Fruit fly (Drosophila melanogaster) whole organism, embryonic: ENCODE measurements around the gene CG32117.

Source experiments
- Aef1 ChIP-seq: fragments of 200-800 bp; sonication (Bioruptor generic); IDR thresholded peaks from 3 replicates; pipeline ENCODE4 v1.3.6; 2022; ENCODE audit warnings: missing biosample characterization, missing genetic modification characterization
- Atf-2 ChIP-seq: fragments of 200-800 bp; sonication (Bioruptor generic); optimal IDR thresholded peaks from 2 replicates; lab custom pipeline; 2016; ENCODE audit warnings: missing biosample characterization, missing genetic modification characterization
- Atf6 ChIP-seq: fragments of 200-800 bp; sonication (Bioruptor generic); IDR thresholded peaks from 2 replicates; pipeline ENCODE4 v1.3.6; 2022; ENCODE audit warnings: missing biosample characterization, missing genetic modification characterization
- C15 ChIP-seq: fragments of 200-800 bp; sonication (Bioruptor generic); IDR thresholded peaks from 3 replicates; pipeline ENCODE4 v1.3.6; 2022; ENCODE audit warnings: missing biosample characterization, missing genetic modification characterization
- CG10462 ChIP-seq: fragments of 200-800 bp; sonication (Bioruptor generic); optimal IDR thresholded peaks from 2 replicates; lab custom pipeline; 2016; ENCODE audit warnings: missing biosample characterization, missing genetic modification characterization
- CG14050 ChIP-seq: fragments of 200-800 bp; sonication (Bioruptor generic); IDR thresholded peaks from 3 replicates; pipeline ENCODE4 v1.3.6; 2022; ENCODE audit warnings: missing biosample characterization, missing genetic modification characterization
- CG1602 ChIP-seq: fragments of 200-800 bp; sonication (Bioruptor generic); optimal IDR thresholded peaks from 3 replicates; lab custom pipeline; 2016; ENCODE audit warnings: missing biosample characterization, missing genetic modification characterization
- CG16779 ChIP-seq: fragments of 200-800 bp; sonication (Bioruptor generic); IDR thresholded peaks from 2 replicates; pipeline ENCODE4 v1.3.6; 2022; ENCODE audit warnings: missing biosample characterization, missing genetic modification characterization
- CG17612 ChIP-seq: fragments of 200-800 bp; sonication (Bioruptor generic); IDR thresholded peaks from 2 replicates; pipeline ENCODE4 v1.3.6; 2022; ENCODE audit warnings: missing biosample characterization, missing genetic modification characterization
- CG18011 ChIP-seq: fragments of 200-800 bp; sonication (Bioruptor generic); optimal IDR thresholded peaks from 2 replicates; lab custom pipeline; 2017; ENCODE audit warnings: missing biosample characterization, missing genetic modification characterization, mild to moderate bottlenecking, moderate library complexity, missing genotype
- CG2120 ChIP-seq: fragments of 200-800 bp; sonication (Bioruptor generic); optimal IDR thresholded peaks from 3 replicates; lab custom pipeline; 2016; ENCODE audit warnings: missing biosample characterization, missing genetic modification characterization
- CG31224 ChIP-seq: fragments of 200-800 bp; sonication (Bioruptor generic); IDR thresholded peaks from 2 replicates; pipeline ENCODE4 v1.3.6; 2022; ENCODE audit warnings: missing biosample characterization, missing genetic modification characterization
- CG34422 ChIP-seq: fragments of 200-800 bp; sonication (Bioruptor generic); IDR thresholded peaks from 3 replicates; pipeline ENCODE4 v1.3.6; 2022; ENCODE audit warnings: missing biosample characterization, missing genetic modification characterization
- CG4404 ChIP-seq: fragments of 200-800 bp; sonication (Bioruptor generic); IDR thresholded peaks from 2 replicates; pipeline ENCODE4 v1.3.6; 2022; ENCODE audit warnings: missing biosample characterization, missing genetic modification characterization
- CG4854 ChIP-seq: fragments of 200-800 bp; sonication (Bioruptor generic); optimal IDR thresholded peaks from 2 replicates; lab custom pipeline; 2016; ENCODE audit warnings: missing biosample characterization, missing genetic modification characterization, inconsistent platforms
- CG6689 ChIP-seq: fragments of 200-800 bp; sonication (Bioruptor generic); IDR thresholded peaks from 2 replicates; pipeline ENCODE4 v1.3.6; 2022; ENCODE audit warnings: missing biosample characterization, missing genetic modification characterization
- CG6791 ChIP-seq: fragments of 200-800 bp; sonication (Bioruptor generic); IDR thresholded peaks from 3 replicates; pipeline ENCODE4 v1.3.6; 2022; ENCODE audit warnings: missing biosample characterization, missing genetic modification characterization; ENCODE audit not compliant: partially characterized antibody
- CG7928 ChIP-seq: fragments of 200-800 bp; sonication (Bioruptor generic); optimal IDR thresholded peaks from 2 replicates; lab custom pipeline; 2017; ENCODE audit warnings: missing biosample characterization, mild to moderate bottlenecking, missing genetic modification characterization
- D19B ChIP-seq: fragments of 200-800 bp; sonication (Bioruptor generic); optimal IDR thresholded peaks from 2 replicates; lab custom pipeline; 2017; ENCODE audit warnings: missing biosample characterization, mild to moderate bottlenecking, missing genetic modification characterization
- Dad ChIP-seq: fragments of 200-800 bp; sonication (Bioruptor generic); optimal IDR thresholded peaks from 3 replicates; lab custom pipeline; 2016; ENCODE audit warnings: missing biosample characterization, missing genetic modification characterization
- ERR ChIP-seq: fragments of 200-800 bp; sonication (Bioruptor generic); optimal IDR thresholded peaks from 2 replicates; lab custom pipeline; 2016; ENCODE audit warnings: missing biosample characterization, missing genetic modification characterization
- Elba2 ChIP-seq: fragments of 200-800 bp; sonication (Bioruptor generic); optimal IDR thresholded peaks from 3 replicates; lab custom pipeline; 2016; ENCODE audit warnings: missing biosample characterization, missing genetic modification characterization
- Ets97D ChIP-seq: fragments of 200-800 bp; sonication (Bioruptor generic); optimal IDR thresholded peaks from 3 replicates; lab custom pipeline; 2016; ENCODE audit warnings: missing biosample characterization, missing genetic modification characterization
- Fer1 ChIP-seq: fragments of 200-800 bp; sonication (Bioruptor generic); optimal IDR thresholded peaks from 2 replicates; lab custom pipeline; 2017; ENCODE audit warnings: missing biosample characterization, mild to moderate bottlenecking, missing genetic modification characterization
- Fer3 ChIP-seq: fragments of 200-800 bp; sonication (Bioruptor generic); optimal IDR thresholded peaks from 2 replicates; lab custom pipeline; 2018; ENCODE audit warnings: missing biosample characterization, mild to moderate bottlenecking, missing genetic modification characterization, moderate library complexity
- Gsc ChIP-seq: fragments of 200-800 bp; sonication (Bioruptor generic); IDR thresholded peaks from 2 replicates; pipeline ENCODE4 v1.3.6; 2022; ENCODE audit warnings: missing biosample characterization, missing genetic modification characterization
- Gug ChIP-seq: fragments of 200-800 bp; sonication (Bioruptor generic); IDR thresholded peaks from 4 replicates; pipeline ENCODE4 v1.3.6; 2022; ENCODE audit warnings: missing biosample characterization, missing genetic modification characterization
- Hmr ChIP-seq: fragments of 200-800 bp; sonication (Bioruptor generic); optimal IDR thresholded peaks from 3 replicates; lab custom pipeline; 2017; ENCODE audit warnings: mild to moderate bottlenecking, missing biosample characterization, missing genetic modification reagents, missing genetic modification characterization
- Oli ChIP-seq: fragments of 200-800 bp; sonication (Bioruptor generic); optimal IDR thresholded peaks from 2 replicates; lab custom pipeline; 2018; ENCODE audit warnings: missing biosample characterization, mild to moderate bottlenecking, missing genetic modification characterization, moderate library complexity
- Opbp ChIP-seq: fragments of 200-800 bp; sonication (Bioruptor generic); IDR thresholded peaks from 3 replicates; pipeline ENCODE4 v1.3.6; 2022; ENCODE audit warnings: missing biosample characterization, missing genetic modification characterization; ENCODE audit not compliant: partially characterized antibody
- Taf1 ChIP-seq: fragments of 200-800 bp; sonication (Bioruptor generic); IDR thresholded peaks from 2 replicates; pipeline ENCODE4 v1.3.6; 2022; ENCODE audit warnings: missing biosample characterization, missing genetic modification characterization
- Usf ChIP-seq: fragments of 200-800 bp; sonication (Bioruptor generic); optimal IDR thresholded peaks from 2 replicates; lab custom pipeline; 2017; ENCODE audit warnings: missing genotype, missing biosample characterization, missing genetic modification characterization
- abd-A ChIP-seq: fragments of 200-800 bp; sonication (Bioruptor generic); optimal IDR thresholded peaks from 3 replicates; lab custom pipeline; 2019; ENCODE audit warnings: missing biosample characterization, mild to moderate bottlenecking, missing genetic modification characterization, moderate library complexity
- ap ChIP-seq: fragments of 200-800 bp; sonication (Bioruptor generic); IDR thresholded peaks from 2 replicates; pipeline ENCODE4 v1.3.6; 2022; ENCODE audit warnings: missing biosample characterization, missing genetic modification characterization
- ato ChIP-seq: fragments of 200-800 bp; sonication (Bioruptor generic); IDR thresholded peaks from 2 replicates; pipeline ENCODE4 v1.3.6; 2022; ENCODE audit warnings: missing biosample characterization, missing genetic modification characterization; ENCODE audit not compliant: partially characterized antibody
- chn ChIP-seq: fragments of 200-800 bp; sonication (Bioruptor generic); optimal IDR thresholded peaks from 2 replicates; lab custom pipeline; 2016; ENCODE audit warnings: missing biosample characterization, missing genetic modification characterization
- crol ChIP-seq: fragments of 200-800 bp; sonication (Bioruptor generic); IDR thresholded peaks from 2 replicates; pipeline ENCODE4 v1.3.6; 2022; ENCODE audit warnings: missing biosample characterization, missing genetic modification characterization
- crp ChIP-seq, 2 experiments: fragments of 200-800 bp; sonication (Bioruptor generic); optimal IDR thresholded peaks; 2 replicates in 1 of 2; 3 replicates in 1 of 2; lab custom pipeline; 2017; ENCODE audit warnings: missing biosample characterization in 2 of 2, missing genetic modification characterization in 2 of 2, mild to moderate bottlenecking in 1 of 2, moderate library complexity in 1 of 2
- esg ChIP-seq: fragments of 200-800 bp; sonication (Bioruptor generic); conservative IDR thresholded peaks from 2 replicates; pipeline ENCODE4 v1.3.6; 2022; ENCODE audit warnings: missing biosample characterization, missing genetic modification characterization
- fd96Cb ChIP-seq: fragments of 200-800 bp; sonication (Bioruptor generic); optimal IDR thresholded peaks from 2 replicates; lab custom pipeline; 2018; ENCODE audit warnings: missing biosample characterization, mild to moderate bottlenecking, missing genetic modification characterization, moderate library complexity
- gro ChIP-seq: fragments of 200-800 bp; sonication (Bioruptor generic); optimal IDR thresholded peaks from 2 replicates; lab custom pipeline; 2016; ENCODE audit warnings: missing biosample characterization, missing genetic modification characterization
- kah ChIP-seq: fragments of 200-800 bp; sonication (Bioruptor generic); optimal IDR thresholded peaks from 2 replicates; lab custom pipeline; 2018; ENCODE audit warnings: missing biosample characterization, mild to moderate bottlenecking, missing genetic modification characterization
- mam ChIP-seq: fragments of 200-800 bp; sonication (Bioruptor generic); optimal IDR thresholded peaks from 3 replicates; lab custom pipeline; 2016; ENCODE audit warnings: missing biosample characterization, missing genetic modification characterization
- phol ChIP-seq: fragments of 200-800 bp; sonication (Bioruptor generic); optimal IDR thresholded peaks from 3 replicates; lab custom pipeline; 2018; ENCODE audit warnings: missing biosample characterization, mild to moderate bottlenecking, missing genetic modification characterization, moderate library complexity
- pros ChIP-seq: fragments of 200-800 bp; sonication (Bioruptor generic); optimal IDR thresholded peaks from 3 replicates; lab custom pipeline; 2019; ENCODE audit warnings: missing biosample characterization, mild to moderate bottlenecking, missing genetic modification characterization, moderate library complexity
- sim ChIP-seq: fragments of 200-800 bp; sonication (Bioruptor generic); IDR thresholded peaks from 2 replicates; pipeline ENCODE4 v1.3.6; 2022; ENCODE audit warnings: missing biosample characterization, missing genetic modification characterization
- slbo ChIP-seq: fragments of 200-800 bp; sonication (Bioruptor generic); IDR thresholded peaks from 2 replicates; pipeline ENCODE4 v1.3.6; 2022; ENCODE audit warnings: missing biosample characterization, missing genetic modification characterization
- sr ChIP-seq: fragments of 200-800 bp; sonication (Bioruptor generic); IDR thresholded peaks from 3 replicates; pipeline ENCODE4 v1.3.6; 2022; ENCODE audit warnings: missing biosample characterization, missing genetic modification characterization
- tup ChIP-seq: fragments of 200-800 bp; sonication (Bioruptor generic); optimal IDR thresholded peaks from 2 replicates; lab custom pipeline; 2016; ENCODE audit warnings: missing biosample characterization, mild to moderate bottlenecking, missing genetic modification characterization, moderate library complexity
- vvl ChIP-seq: fragments of 200-800 bp; sonication (Bioruptor generic); IDR thresholded peaks from 2 replicates; pipeline ENCODE4 v1.3.6; 2022; ENCODE audit warnings: missing biosample characterization, missing genetic modification characterization

CG32117 gene

dm6 chr3L:12913609-12914266, 10.2 kb upstream of the CG32117 start, which contains the start of gene CG32115 (continued):
- TF ChIP-seq mam (peak; percentile 98), sim (peak; percentile 80; the same call in 1 of the 2 replicates), Dad (GFP tag; lab: Kevin White, UChicago) (peak; percentile 79), Taf1 (GFP tag; lab: Robert Waterston, UW) (peak; percentile 94), ERR (GFP tag; lab: Kevin White, UChicago) (peak; percentile 89), fd96Cb (tag; lab: Kevin White, UChicago) (peak; percentile 94), slbo (peak; percentile 98), crol (GFP tag; lab: Robert Waterston, UW) (0 out of 2 replicates have a peak, but pooled peaks have one; percentile 34), Fer1 (GFP tag; lab: Kevin White, UChicago) (peak; percentile 94), crp (GFP tag; optimal IDR thresholded peaks at IDR 0.05; lab: Kevin White, UChicago) (peak in 1 of 2 experiments; percentile 46), CG7928 (GFP tag; lab: Kevin White, UChicago) (peak; percentile 72), D19B (GFP tag; lab: Kevin White, UChicago) (peak; percentile 99), CG31224 (GFP tag; lab: Robert Waterston, UW) (peak; percentile 93), Oli (tag; lab: Kevin White, UChicago) (peak; percentile 95), CG14050 (GFP tag; lab: Robert Waterston, UW) (peak; percentile 90), Atf-2 (peak; percentile 80), tup (peak; percentile 76), CG16779 (GFP tag; lab: Robert Waterston, UW) (peak; percentile 96), vvl (GFP tag; lab: Robert Waterston, UW) (peak; percentile 98; the same call in 1 of the 2 replicates), Elba2 (no peak), sr (GFP tag; lab: Robert Waterston, UW) (peak; percentile 66; the same call in 1 of the 3 replicates), Opbp (GFP tag; lab: Robert Waterston, UW) (no peak), Hmr (peak; percentile 95), ap (GFP tag; lab: Robert Waterston, UW) (peak; percentile 84), CG6689 (GFP tag; lab: Robert Waterston, UW) (peak; percentile 95), Aef1 (peak; percentile 93), pros (GFP tag; lab: Kevin White, UChicago) (no peak), phol (peak; percentile 92), esg (peak; percentile 91), ato (GFP tag; lab: Robert Waterston, UW) (no peak), gro (GFP tag; lab: Kevin White, UChicago) (peak; percentile 96), CG34422 (GFP tag; lab: Robert Waterston, UW) (peak; percentile 97), CG17612 (GFP tag; lab: Robert Waterston, UW) (peak; percentile 85), kah (GFP tag; lab: Kevin White, UChicago) (peak; percentile 70), C15 (peak; percentile 95), Ets97D (peak; percentile 68), Fer3 (tag; lab: Kevin White, UChicago) (peak; percentile 97), CG6791 (no peak), chn (peak; percentile 84), CG2120 (GFP tag; lab: Kevin White, UChicago) (peak; percentile 99), CG4854 (GFP tag; lab: Kevin White, UChicago) (peak; percentile 88), CG18011 (GFP tag; lab: Kevin White, UChicago) (peak; percentile 83), CG10462 (GFP tag; lab: Kevin White, UChicago) (peak; percentile 71), CG4404 (GFP tag; lab: Robert Waterston, UW) (peak; percentile 88), Usf (peak; percentile 83), abd-A (tag; lab: Kevin White, UChicago) (no peak), Atf6 (GFP tag; lab: Robert Waterston, UW) (peak; percentile 97), CG1602 (GFP tag; lab: Kevin White, UChicago) (peak; percentile 92), Gug (GFP tag; lab: Robert Waterston, UW) (peak; percentile 86; the same call in 3 of the 4 replicates), Gsc (GFP tag; lab: Robert Waterston, UW) (peak; percentile 80)
